Worm (Caenorhabditis elegans): ENCODE data around the gene cku-80.

- no peak for TF ChIP-seq ref-1 (GFP tag; conservative IDR thresholded peaks at IDR 0.05)
- no peak for TF ChIP-seq tab-1 (GFP tag; IDR thresholded peaks at IDR 0.05)
- no peak for TF ChIP-seq T22C8.4 (GFP tag; IDR thresholded peaks at IDR 0.05)
- TF ChIP-seq klf-2 (GFP tag; conservative IDR thresholded peaks at IDR 0.05), result no peak
- no peak for TF ChIP-seq med-1 (GFP tag; optimal IDR thresholded peaks at IDR 0.05; ENCODE audit: insufficient read depth)
- TF ChIP-seq flt-1 (GFP tag; IDR thresholded peaks at IDR 0.05), result no peak
Measured at ce11 chrIII:4391938-4392337, 27.7 kb upstream of the cku-80 start.
